Worm (Caenorhabditis elegans): ENCODE data around the gene nsph-4.3.
A peak's percentile ranks its signal among the peaks of the same experiment; 100 is the strongest.

The nsph-4.3 gene

DNA sequence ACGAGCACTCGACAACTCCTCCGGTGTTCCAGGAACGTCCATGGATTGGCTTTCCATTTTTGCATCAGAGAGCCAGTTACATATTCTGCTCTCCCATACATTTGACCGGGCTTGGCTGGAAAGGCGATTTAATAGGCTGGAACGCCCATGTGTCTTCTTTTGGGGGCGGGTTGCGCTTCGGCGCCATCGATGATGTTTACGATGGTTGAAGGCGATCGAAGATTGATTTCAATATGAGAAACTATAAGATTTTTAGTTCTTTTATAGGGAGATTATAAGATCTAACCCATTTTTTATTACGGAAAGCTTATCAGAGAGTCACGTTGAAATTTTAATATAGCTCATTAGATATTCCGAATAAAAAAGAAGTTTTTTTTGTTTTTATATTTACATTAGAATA, at the start of gene nsph-4.3:
Gene nsph-4.3 (minus strand): TSS at position 101 of the 400 bp plus-strand sequence.
- TF ChIP-seq W03F9.2 (tag; optimal IDR thresholded peaks at IDR 0.05) (no peak), dao-5 (tag; optimal IDR thresholded peaks at IDR 0.05) (no peak), him-1 (tag; optimal IDR thresholded peaks at IDR 0.05) (no peak)

- TF ChIP-seq dao-5 (tag; optimal IDR thresholded peaks at IDR 0.05) (no peak), him-1 (tag; optimal IDR thresholded peaks at IDR 0.05) (no peak), W03F9.2 (tag; optimal IDR thresholded peaks at IDR 0.05) (no peak)
Measured at ce11 chrIII:7656474-7656873, 47.4 kb upstream of the nsph-4.3 start, which contains the start of gene ZK783.7. ZK783.7 (plus strand) TSS chrIII:7656719.

DNA sequence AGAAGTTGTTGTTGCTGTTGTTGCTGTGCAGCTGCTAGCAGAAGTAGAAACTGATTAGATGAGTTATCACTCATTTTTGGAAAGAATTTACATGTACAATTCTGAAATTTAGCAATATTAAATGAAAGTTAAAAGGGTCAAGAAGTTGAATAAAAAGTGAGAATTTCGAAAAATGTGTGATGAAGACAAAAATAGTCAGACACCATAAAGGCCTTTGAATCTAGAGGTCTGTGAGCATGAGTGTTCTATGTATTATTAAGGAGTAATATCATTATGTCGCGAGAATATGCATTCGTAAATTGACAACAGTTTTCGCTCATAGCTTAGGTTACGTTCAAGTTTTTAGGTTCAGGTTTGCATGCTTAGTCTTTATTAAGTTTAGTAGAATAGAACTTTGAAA, 46.9 kb upstream of the nsph-4.3 start, which contains the start of gene baz-2:
Gene baz-2 (minus strand): TSS at position 101 of the 400 bp plus-strand sequence.
- TF ChIP-seq dao-5 (tag; optimal IDR thresholded peaks at IDR 0.05) (no peak), him-1 (tag; optimal IDR thresholded peaks at IDR 0.05) (no peak)

DNA sequence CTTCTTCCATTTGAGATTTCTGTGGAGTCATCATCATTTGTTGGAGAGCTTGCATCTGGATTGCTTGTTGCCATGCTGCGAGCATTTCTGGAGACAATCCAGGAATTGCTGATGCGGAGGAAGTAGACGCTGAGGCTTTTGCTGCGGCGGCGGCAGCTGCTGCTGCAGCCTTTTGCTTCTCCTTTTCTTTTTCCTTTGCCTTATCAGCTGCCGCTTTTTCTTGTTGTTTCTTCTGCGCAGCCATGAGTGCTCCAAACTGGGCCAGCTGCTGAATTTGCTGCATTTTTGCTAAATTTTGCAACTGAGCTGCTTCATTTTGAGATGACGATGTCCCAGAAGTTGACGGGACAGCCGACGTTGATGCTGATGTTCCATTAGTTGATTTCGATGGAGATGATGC, 46.4 kb upstream of the nsph-4.3 start:
- TF ChIP-seq dao-5 (tag; optimal IDR thresholded peaks at IDR 0.05), result no peak
- TF ChIP-seq W03F9.2 (tag; optimal IDR thresholded peaks at IDR 0.05), result no peak
- no peak for TF ChIP-seq him-1 (tag; optimal IDR thresholded peaks at IDR 0.05)

DNA sequence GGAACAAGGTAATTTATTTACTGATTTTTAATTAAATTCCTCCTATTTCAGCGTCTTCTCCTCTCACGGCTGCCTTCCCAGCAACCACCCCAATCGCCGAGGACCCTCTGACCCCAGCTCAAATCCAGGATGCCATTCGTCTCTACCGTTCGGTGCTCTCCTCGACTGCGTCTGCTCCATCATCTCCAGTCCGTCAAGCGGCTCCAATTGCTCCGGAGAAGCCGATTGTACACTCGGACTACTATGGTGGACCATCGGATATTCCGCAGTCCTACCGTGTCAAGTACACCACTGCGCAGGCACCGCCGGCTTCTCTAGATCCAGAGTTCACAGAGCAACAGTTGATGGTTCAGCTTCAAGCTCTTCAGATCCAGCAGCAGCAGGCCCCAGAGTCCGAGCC, 39.8 kb upstream of the nsph-4.3 start:
- TF ChIP-seq W03F9.2 (tag; optimal IDR thresholded peaks at IDR 0.05), result no peak
- no peak for TF ChIP-seq him-1 (tag; optimal IDR thresholded peaks at IDR 0.05)
- no peak for TF ChIP-seq dao-5 (tag; optimal IDR thresholded peaks at IDR 0.05)

DNA sequence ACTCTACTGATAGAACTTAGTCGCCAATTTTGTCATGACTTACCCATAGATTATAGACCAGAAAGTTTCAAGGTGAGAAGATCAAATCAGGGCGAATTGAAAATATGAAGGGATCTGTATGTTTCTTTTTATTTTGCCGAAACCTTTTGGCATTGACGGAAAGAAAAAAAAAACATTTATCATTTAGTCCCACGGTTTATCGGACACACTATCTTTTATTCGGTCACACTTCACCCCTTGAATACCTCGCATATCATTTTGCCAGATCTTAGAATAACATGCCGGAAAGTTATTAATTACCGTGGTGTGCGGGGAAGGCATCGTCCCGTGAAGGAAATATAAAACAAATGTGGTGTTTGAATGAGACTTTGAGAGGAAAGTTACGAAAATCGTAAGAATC, 36.0 kb upstream of the nsph-4.3 start:
- TF ChIP-seq him-1 (tag; optimal IDR thresholded peaks at IDR 0.05), result no peak
- no peak for TF ChIP-seq W03F9.2 (tag; optimal IDR thresholded peaks at IDR 0.05)
- TF ChIP-seq dao-5 (tag; optimal IDR thresholded peaks at IDR 0.05), result no peak

DNA sequence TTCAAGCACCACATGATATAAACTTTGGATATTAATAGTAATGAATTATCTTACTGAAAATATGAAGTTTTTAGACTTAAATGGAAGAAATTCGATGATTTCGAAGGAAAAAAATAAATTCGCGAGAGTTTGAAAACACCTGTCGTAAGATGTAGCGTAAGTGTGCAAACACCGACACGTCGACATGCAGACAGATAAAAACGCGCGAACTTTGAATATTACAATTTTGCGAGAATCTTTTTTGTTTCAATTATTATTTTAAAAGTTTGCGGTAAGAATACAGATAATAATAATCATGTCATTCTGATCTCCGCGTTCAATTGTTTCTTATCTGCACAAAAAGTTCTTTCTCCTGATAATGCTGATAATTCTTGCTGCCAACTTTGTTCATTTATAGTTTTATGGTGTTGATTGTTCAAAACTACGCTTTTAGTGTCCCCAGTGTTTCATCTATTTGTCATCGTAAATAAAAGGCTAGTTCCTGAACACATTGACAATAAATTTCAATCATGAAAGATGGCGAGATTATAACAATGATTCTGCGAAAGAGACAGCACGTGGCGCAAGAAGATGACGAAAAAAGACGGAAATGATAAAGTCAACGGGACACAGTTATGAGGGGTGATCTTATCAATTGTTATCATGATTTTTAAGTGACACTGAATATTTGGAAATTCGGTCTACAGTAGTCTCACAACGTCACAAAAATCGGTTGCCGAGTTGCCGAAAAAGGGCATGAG, 35.0 kb upstream of the nsph-4.3 start:
- TF ChIP-seq W03F9.2 (tag; optimal IDR thresholded peaks at IDR 0.05) (peak; percentile 18), dao-5 (tag; optimal IDR thresholded peaks at IDR 0.05) (no peak), him-1 (tag; optimal IDR thresholded peaks at IDR 0.05) (no peak)

- no peak for TF ChIP-seq W03F9.2 (tag; optimal IDR thresholded peaks at IDR 0.05)
- TF ChIP-seq dao-5 (tag; optimal IDR thresholded peaks at IDR 0.05), result no peak
- TF ChIP-seq him-1 (tag; optimal IDR thresholded peaks at IDR 0.05), result no peak
Measured at ce11 chrIII:7643084-7643483, 34.0 kb upstream of the nsph-4.3 start, which contains the start of gene upp-1. upp-1 (minus strand) TSS chrIII:7643101.

- TF ChIP-seq dao-5 (tag; optimal IDR thresholded peaks at IDR 0.05) (no peak), him-1 (tag; optimal IDR thresholded peaks at IDR 0.05) (peak; percentile 15)
Measured at ce11 chrIII:7642015-7642414, 32.9 kb upstream of the nsph-4.3 start.

DNA sequence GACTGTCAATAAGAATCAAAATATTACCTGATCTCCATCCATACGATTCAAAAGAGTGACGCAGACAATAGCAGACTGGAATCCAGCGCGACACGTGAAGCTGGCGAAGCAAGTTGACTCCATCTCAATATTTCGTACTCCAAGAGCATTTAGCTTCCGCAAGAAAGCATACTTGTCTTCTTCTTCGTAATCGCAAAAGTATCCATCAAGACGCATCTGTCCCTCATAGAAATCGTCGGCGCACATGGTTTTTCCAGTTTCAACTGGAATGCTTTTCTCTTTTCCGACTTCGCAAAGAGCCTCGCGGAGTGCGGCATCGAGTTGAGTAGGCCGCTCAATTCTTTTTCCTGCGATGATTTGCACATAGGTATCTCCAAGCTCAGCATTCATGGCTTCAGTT, 32.3 kb upstream of the nsph-4.3 start:
- TF ChIP-seq dao-5 (tag; optimal IDR thresholded peaks at IDR 0.05) (no peak), W03F9.2 (tag; optimal IDR thresholded peaks at IDR 0.05) (no peak), him-1 (tag; optimal IDR thresholded peaks at IDR 0.05) (no peak)

DNA sequence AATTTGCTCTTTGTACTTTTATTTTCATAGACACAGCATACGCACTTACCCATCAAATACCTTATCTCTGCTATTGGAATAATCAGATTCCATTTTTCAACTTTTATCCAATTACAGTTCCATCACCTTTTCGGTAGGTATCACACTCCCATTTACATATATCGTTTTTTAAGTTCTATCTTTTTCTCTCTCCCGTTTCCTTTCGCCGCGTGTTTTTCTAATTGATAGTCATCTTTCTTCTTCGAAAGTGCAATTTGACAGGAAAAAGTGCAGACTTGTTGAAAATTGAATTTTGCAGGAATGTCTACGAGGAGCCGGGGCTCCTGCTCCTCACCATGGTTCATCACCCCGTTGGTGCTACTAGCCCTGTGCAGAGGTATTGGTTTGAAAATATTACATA, 16.0 kb upstream of the nsph-4.3 start, which contains the start of gene fbn-1:
Gene fbn-1 (plus strand): TSS at position 301 of the 400 bp plus-strand sequence.
- TF ChIP-seq W03F9.2 (tag; optimal IDR thresholded peaks at IDR 0.05), result no peak
- TF ChIP-seq dao-5 (tag; optimal IDR thresholded peaks at IDR 0.05), result no peak
- no peak for TF ChIP-seq him-1 (tag; optimal IDR thresholded peaks at IDR 0.05)

DNA sequence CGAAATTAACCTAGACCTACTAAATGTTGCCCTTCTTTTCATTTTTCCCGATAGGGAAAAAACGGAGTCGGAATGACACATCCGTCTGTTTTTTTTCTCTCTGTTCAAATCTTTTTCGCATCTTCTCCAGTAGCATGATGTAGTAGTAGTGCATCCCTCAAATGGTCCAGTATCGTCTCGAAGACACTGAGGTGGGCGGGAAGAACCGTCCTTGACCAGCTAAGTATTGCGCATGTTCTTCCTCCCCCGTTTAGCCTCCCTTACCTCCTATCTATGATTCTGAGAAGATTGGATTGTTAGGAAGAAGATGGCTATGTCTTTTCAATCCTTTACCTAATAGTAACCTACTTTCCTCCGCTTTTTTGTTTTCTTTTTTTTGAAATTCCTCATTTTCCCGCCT, 13.9 kb upstream of the nsph-4.3 start:
- TF ChIP-seq dao-5 (tag; optimal IDR thresholded peaks at IDR 0.05) (no peak), W03F9.2 (tag; optimal IDR thresholded peaks at IDR 0.05) (no peak), him-1 (tag; optimal IDR thresholded peaks at IDR 0.05) (no peak)

- TF ChIP-seq him-1 (tag; optimal IDR thresholded peaks at IDR 0.05) (no peak), dao-5 (tag; optimal IDR thresholded peaks at IDR 0.05) (no peak), W03F9.2 (tag; optimal IDR thresholded peaks at IDR 0.05) (no peak)
Measured at ce11 chrIII:7621355-7621754, 12.3 kb upstream of the nsph-4.3 start.

- TF ChIP-seq W03F9.2 (tag; optimal IDR thresholded peaks at IDR 0.05) (no peak), him-1 (tag; optimal IDR thresholded peaks at IDR 0.05) (no peak), dao-5 (tag; optimal IDR thresholded peaks at IDR 0.05) (no peak)
Measured at ce11 chrIII:7619846-7620245, 10.8 kb upstream of the nsph-4.3 start.

DNA sequence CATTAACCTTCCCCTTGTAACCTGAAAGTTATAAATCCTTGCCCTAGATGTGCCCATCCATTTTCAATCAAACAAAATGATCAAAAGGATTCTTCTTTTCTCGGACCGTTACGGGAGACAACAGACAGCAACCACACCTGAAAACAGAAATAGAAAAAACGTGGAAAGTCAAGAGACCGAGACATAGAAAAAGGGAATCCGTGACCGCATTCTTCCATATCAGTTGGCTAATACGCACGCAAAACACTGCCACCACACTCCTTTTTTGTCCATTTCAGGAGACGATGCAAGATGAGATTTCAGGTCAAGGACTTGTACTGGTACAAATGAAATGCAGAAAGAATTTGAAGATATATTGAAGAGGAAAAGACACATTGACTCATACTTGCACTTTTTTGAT, 9.2 kb upstream of the nsph-4.3 start:
- TF ChIP-seq W03F9.2 (tag; optimal IDR thresholded peaks at IDR 0.05) (no peak), him-1 (tag; optimal IDR thresholded peaks at IDR 0.05) (no peak), dao-5 (tag; optimal IDR thresholded peaks at IDR 0.05) (no peak)
